Fruit fly (Drosophila melanogaster) whole organism: ENCODE data around the gene CG5194.

Experiments
- CG8478 ChIP-seq: fragments of >200 bp; optimal IDR thresholded peaks from 2 replicates; lab custom pipeline; 2018; ENCODE audit warnings: inconsistent platforms
- Dll ChIP-seq: fragments of >200 bp; optimal IDR thresholded peaks from 2 replicates; lab custom pipeline; 2017
- EcR ChIP-seq, 2 experiments: fragments of >200 bp; optimal IDR thresholded peaks; 2 replicates each; lab custom pipeline; 2017; ENCODE audit warnings: missing biosample characterization in 2 of 2, missing genetic modification characterization in 2 of 2, missing genetic modification reagents in 2 of 2
- psq ChIP-seq: fragments of >200 bp; optimal IDR thresholded peaks from 2 replicates; lab custom pipeline; 2017

dm6 chr3L:8968437-8968836 lies 41.2 kb downstream of the CG5194 start, which contains the start of gene CG5026:
- TF ChIP-seq EcR (GFP tag; optimal IDR thresholded peaks at IDR 0.05; lab: Kevin White, UChicago) (no peak), psq (lab: Kevin White, UChicago) (no peak), Dll (lab: Kevin White, UChicago) (no peak), CG8478 (lab: Kevin White, UChicago) (no peak)
